Fruit fly (Drosophila melanogaster): ENCODE data around the gene CG3609.

- TF ChIP-seq Mes4 (GFP tag; optimal IDR thresholded peaks at IDR 0.05) = no peak
- no peak for TF ChIP-seq CG6813 (GFP tag; optimal IDR thresholded peaks at IDR 0.05)
- TF ChIP-seq HLH4C (GFP tag; IDR thresholded peaks at IDR 0.05; ENCODE audit: partially characterized antibody) = peak; percentile 44; the same call in 2 of the 3 replicates
- TF ChIP-seq sima (GFP tag; optimal IDR thresholded peaks at IDR 0.05) = no peak
- TF ChIP-seq az2 (GFP tag; optimal IDR thresholded peaks at IDR 0.05) = no peak
Observed at dm6 chr2L:2364200-2364754, 10.2 kb downstream of the CG3609 start.
